Fruit fly (Drosophila melanogaster): ENCODE measurements around the gene Atg1.

DNA sequence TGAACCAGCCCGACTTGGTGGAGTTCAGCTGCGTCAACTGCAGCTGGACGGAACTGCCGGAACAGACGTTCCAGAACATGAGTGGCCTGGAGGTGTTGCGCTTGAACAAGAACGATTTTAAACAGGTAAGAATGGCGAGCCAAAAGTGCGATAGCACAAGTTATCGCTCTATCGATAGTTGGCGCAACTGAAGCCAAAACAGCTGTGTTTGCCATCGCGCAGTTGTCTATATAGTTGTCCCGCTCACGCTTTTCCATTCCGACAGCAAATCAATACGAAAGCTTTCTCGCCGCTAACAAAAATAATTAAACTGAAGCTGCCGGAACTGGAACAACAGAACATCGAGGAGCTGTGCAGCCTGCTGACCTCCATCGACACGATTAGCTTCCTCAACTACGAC, 10.4 kb downstream of the Atg1 start:
- TF ChIP-seq CG32121 (GFP tag; IDR thresholded peaks at IDR 0.05), result no peak; the same call in 1 of the 2 replicates
- no peak for TF ChIP-seq CG8159 (tag; optimal IDR thresholded peaks at IDR 0.05)
- TF ChIP-seq CG4496 (GFP tag; IDR thresholded peaks at IDR 0.05), result peak; percentile 43; the same call in 1 of the 3 replicates
